Fruit fly (Drosophila melanogaster): Measurements from ENCODE around the gene nero.

nero gene

dm6 chr3R:31719497-31719896, 27.9 kb downstream of the nero start:
- TF ChIP-seq CG1602 (GFP tag; optimal IDR thresholded peaks at IDR 0.05) (no peak), gcm (GFP tag; optimal IDR thresholded peaks at IDR 0.05) (peak; percentile 41), ken (GFP tag; IDR thresholded peaks at IDR 0.05) (0 out of 3 replicates have a peak, but pooled peaks have one; percentile 11), CG7839 (tag; optimal IDR thresholded peaks at IDR 0.05) (no peak), crol (GFP tag; IDR thresholded peaks at IDR 0.05) (peak; percentile 54), CG10366 (GFP tag; IDR thresholded peaks at IDR 0.05) (0 out of 2 replicates have a peak, but pooled peaks have one; percentile 16), trh (GFP tag; optimal IDR thresholded peaks at IDR 0.05) (no peak), CG11247 (GFP tag; IDR thresholded peaks at IDR 0.05) (no peak), slbo (GFP tag; IDR thresholded peaks at IDR 0.05) (0 out of 2 replicates have a peak, but pooled peaks have one; percentile 14), lov (optimal IDR thresholded peaks at IDR 0.05) (no peak), lov (GFP tag; IDR thresholded peaks at IDR 0.05) (0 out of 3 replicates have a peak, but pooled peaks have one; percentile 29), sr (GFP tag; IDR thresholded peaks at IDR 0.05) (peak; percentile 75; the same call in 2 of the 3 replicates), Adf1 (GFP tag; IDR thresholded peaks at IDR 0.05) (no peak), ttk (GFP tag; IDR thresholded peaks at IDR 0.05) (peak; percentile 30; the same call in 1 of the 2 replicates)

- TF ChIP-seq nom (GFP tag; optimal IDR thresholded peaks at IDR 0.05) (peak; percentile 54), fd3F (GFP tag; optimal IDR thresholded peaks at IDR 0.05) (no peak)
Observed at dm6 chr3R:31718967-31719366, 28.4 kb downstream of the nero start.

DNA sequence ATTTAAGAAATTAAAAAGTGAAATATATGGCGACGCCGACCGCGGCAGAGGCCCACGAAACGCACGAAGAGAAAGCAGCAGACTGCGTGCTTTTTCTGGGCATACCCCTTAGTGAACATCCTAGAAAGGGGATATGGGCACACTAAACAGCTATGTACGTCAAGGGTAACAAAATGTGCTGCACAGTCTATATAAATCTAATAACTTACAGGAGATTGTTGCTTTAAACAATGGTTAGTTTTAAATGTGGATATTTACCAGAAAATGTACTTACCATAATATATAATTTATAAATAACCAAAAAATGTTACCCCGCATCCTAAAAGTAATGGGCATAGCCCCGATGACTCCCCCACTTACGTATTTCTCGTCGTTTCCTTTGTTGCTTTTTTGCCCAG, 29.2 kb downstream of the nero start:
- peak; percentile 34 for TF ChIP-seq CG3281 (GFP tag; optimal IDR thresholded peaks at IDR 0.05)
- peak; percentile 29 for TF ChIP-seq ind (GFP tag; optimal IDR thresholded peaks at IDR 0.05)
- no peak for TF ChIP-seq Asciz (GFP tag; optimal IDR thresholded peaks at IDR 0.05)
- TF ChIP-seq CG4730 (GFP tag; IDR thresholded peaks at IDR 0.05): 0 out of 2 replicates have a peak, but pooled peaks have one; percentile 23
- no peak for TF ChIP-seq CG3838 (GFP tag; optimal IDR thresholded peaks at IDR 0.05)
- TF ChIP-seq danr (GFP tag; IDR thresholded peaks at IDR 0.05): no peak
- TF ChIP-seq nmo (GFP tag; optimal IDR thresholded peaks at IDR 0.05): peak; percentile 0
- peak; percentile 41 for TF ChIP-seq phol (tag; optimal IDR thresholded peaks at IDR 0.05)
- TF ChIP-seq Xbp1 (GFP tag; optimal IDR thresholded peaks at IDR 0.05): peak; percentile 18
- TF ChIP-seq CG1603 (tag; optimal IDR thresholded peaks at IDR 0.05): peak; percentile 8
- TF ChIP-seq al (GFP tag; IDR thresholded peaks at IDR 0.05): no peak
- no peak for TF ChIP-seq CTCF (GFP tag; optimal IDR thresholded peaks at IDR 0.05)
- peak; percentile 18 for TF ChIP-seq CG30403 (GFP tag; optimal IDR thresholded peaks at IDR 0.05)
- TF ChIP-seq ATbp (GFP tag; optimal IDR thresholded peaks at IDR 0.05): peak; percentile 40
- TF ChIP-seq CG17361 (GFP tag; IDR thresholded peaks at IDR 0.05): 0 out of 3 replicates have a peak, but pooled peaks have one; percentile 25
- TF ChIP-seq ranshi (GFP tag; IDR thresholded peaks at IDR 0.05): peak; percentile 14; the same call in 1 of the 2 replicates
- no peak for TF ChIP-seq CG7928 (GFP tag; optimal IDR thresholded peaks at IDR 0.05)
- TF ChIP-seq mam (GFP tag; optimal IDR thresholded peaks at IDR 0.05): no peak
- TF ChIP-seq bcd (GFP tag; optimal IDR thresholded peaks at IDR 0.05): peak; percentile 8
- TF ChIP-seq Pdp1 (GFP tag; optimal IDR thresholded peaks at IDR 0.05): no peak
- no peak for TF ChIP-seq crol (GFP tag; IDR thresholded peaks at IDR 0.05)
- peak; percentile 24 for TF ChIP-seq fd96Cb (tag; optimal IDR thresholded peaks at IDR 0.05)
- peak; percentile 46; the same call in 1 of the 2 replicates for TF ChIP-seq Adf1 (GFP tag; IDR thresholded peaks at IDR 0.05)
- no peak for TF ChIP-seq croc (GFP tag; conservative IDR thresholded peaks at IDR 0.05)
- peak in 1 of 2 experiments; percentile 23 for TF ChIP-seq bsh (GFP tag; optimal IDR thresholded peaks at IDR 0.05)
- peak; percentile 10 for TF ChIP-seq Ssrp (tag; optimal IDR thresholded peaks at IDR 0.05)
- peak; percentile 28 for TF ChIP-seq Blimp-1 (GFP tag; optimal IDR thresholded peaks at IDR 0.05)
- no peak for TF ChIP-seq CG2889 (GFP tag; IDR thresholded peaks at IDR 0.05)
- TF ChIP-seq CG10979 (tag; optimal IDR thresholded peaks at IDR 0.05): peak; percentile 31
- no peak for TF ChIP-seq pzg (GFP tag; optimal IDR thresholded peaks at IDR 0.05)
- no peak for TF ChIP-seq dimm (GFP tag; IDR thresholded peaks at IDR 0.05)
- TF ChIP-seq CG11504 (tag; optimal IDR thresholded peaks at IDR 0.05): peak; percentile 15
- peak; percentile 10 for TF ChIP-seq CoRest (tag; optimal IDR thresholded peaks at IDR 0.05)
- peak; percentile 21 for TF ChIP-seq CG2712 (tag; optimal IDR thresholded peaks at IDR 0.05)
